Worm (Caenorhabditis elegans): Measurements from ENCODE around the gene gei-6.

- TF ChIP-seq mdl-1 (tag; optimal IDR thresholded peaks at IDR 0.05) (no peak), nhr-237 (tag; optimal IDR thresholded peaks at IDR 0.05) (no peak), egl-27 (tag; optimal IDR thresholded peaks at IDR 0.05) (no peak), nhr-67 (tag; optimal IDR thresholded peaks at IDR 0.05) (no peak), unc-62 (GFP tag; optimal IDR thresholded peaks at IDR 0.05) (no peak), snpc-4 (tag; optimal IDR thresholded peaks at IDR 0.05) (no peak), nhr-23 (tag; optimal IDR thresholded peaks at IDR 0.05) (no peak), skn-1 (tag; optimal IDR thresholded peaks at IDR 0.05) (no peak), ama-1 (optimal IDR thresholded peaks at IDR 0.05) (no peak), R02D3.7 (tag; optimal IDR thresholded peaks at IDR 0.05) (no peak)
Observed at ce11 chrV:7184549-7184948, 46.1 kb downstream of the gei-6 start, which contains the start of gene pitr-5.

Data from whole organism, L3 larva.